Worm (Caenorhabditis elegans) whole organism, midembryonic: ENCODE results near the gene C48B4.11.

Experiments
- T22C8.4 ChIP-seq: fragments of 200-800 bp; sonication (Bioruptor generic); IDR thresholded peaks from 2 replicates; pipeline ENCODE4 v1.3.6; 2022; ENCODE audit warnings: missing genetic modification characterization, missing compliant biosample characterization
- cog-1 ChIP-seq: sonication (generic microtip); optimal IDR thresholded peaks from 2 replicates; lab custom pipeline; 2016; ENCODE audit warnings: missing genetic modification characterization, missing compliant biosample characterization
- flt-1 ChIP-seq: fragments of 200-800 bp; sonication (Bioruptor generic); IDR thresholded peaks from 2 replicates; pipeline ENCODE4 v1.3.6; 2022; ENCODE audit warnings: missing genetic modification characterization, missing compliant biosample characterization
- klf-2 ChIP-seq: fragments of 200-800 bp; sonication (Bioruptor generic); conservative IDR thresholded peaks from 2 replicates; pipeline ENCODE4 v1.3.6; 2022; ENCODE audit warnings: missing genetic modification reagents, missing genetic modification characterization, missing compliant biosample characterization
- med-1 ChIP-seq: sonication (generic microtip); optimal IDR thresholded peaks from 2 replicates; lab custom pipeline; 2017; ENCODE audit warnings: missing genetic modification characterization, mild to moderate bottlenecking, missing compliant biosample characterization, antibody characterized with exemption, missing genetic modification reagents; ENCODE audit not compliant: insufficient read depth
- ref-1 ChIP-seq: fragments of 200-800 bp; sonication (Bioruptor generic); conservative IDR thresholded peaks from 2 replicates; pipeline ENCODE4 v1.3.6; 2022; ENCODE audit warnings: missing genetic modification reagents, missing genetic modification characterization, missing compliant biosample characterization
- tab-1 ChIP-seq: fragments of 200-800 bp; sonication (Bioruptor generic); IDR thresholded peaks from 2 replicates; pipeline ENCODE4 v1.3.6; 2022; ENCODE audit warnings: missing genetic modification characterization, missing compliant biosample characterization
- ztf-23 ChIP-seq: fragments of 200-800 bp; sonication (Bioruptor generic); IDR thresholded peaks from 2 replicates; pipeline ENCODE4 v1.3.6; 2022; ENCODE audit warnings: missing genetic modification reagents, missing genetic modification characterization, missing compliant biosample characterization
- ztf-29 ChIP-seq: fragments of 200-800 bp; sonication (Bioruptor generic); IDR thresholded peaks from 2 replicates; pipeline ENCODE4 v1.3.6; 2022; ENCODE audit warnings: missing genetic modification reagents, missing genetic modification characterization, missing compliant biosample characterization

Gene C48B4.11

ce11 chrIII:9565973-9566372, at the start of gene C48B4.11:
C48B4.11 (minus strand) TSS chrIII:9566115.
- TF ChIP-seq ztf-23 (GFP tag; lab: Robert Waterston, UW): no peak
- TF ChIP-seq med-1 (GFP tag; lab: Kevin White, UChicago): no peak
- TF ChIP-seq tab-1 (GFP tag; lab: Robert Waterston, UW): no peak
- no peak for TF ChIP-seq T22C8.4 (GFP tag; lab: Robert Waterston, UW)
- no peak for TF ChIP-seq ref-1 (GFP tag; lab: Robert Waterston, UW)
- no peak for TF ChIP-seq klf-2 (GFP tag; lab: Robert Waterston, UW)
- TF ChIP-seq flt-1: no peak
- TF ChIP-seq cog-1 (tag; lab: Kevin White, UChicago): no peak
- no peak for TF ChIP-seq ztf-29 (GFP tag; lab: Robert Waterston, UW)

ce11 chrIII:9615114-9615513, 49.2 kb upstream of the C48B4.11 start:
- TF ChIP-seq ztf-23 (GFP tag; lab: Robert Waterston, UW) (no peak), med-1 (GFP tag; lab: Kevin White, UChicago) (no peak), ztf-29 (GFP tag; lab: Robert Waterston, UW) (no peak), klf-2 (GFP tag; lab: Robert Waterston, UW) (no peak), ref-1 (GFP tag; lab: Robert Waterston, UW) (no peak), cog-1 (tag; lab: Kevin White, UChicago) (no peak), T22C8.4 (GFP tag; lab: Robert Waterston, UW) (no peak), tab-1 (GFP tag; lab: Robert Waterston, UW) (no peak), flt-1 (no peak)

- no peak for TF ChIP-seq ztf-29 (GFP tag; lab: Robert Waterston, UW)
- TF ChIP-seq ztf-23 (GFP tag; lab: Robert Waterston, UW): no peak
- TF ChIP-seq flt-1: no peak
- TF ChIP-seq tab-1 (GFP tag; lab: Robert Waterston, UW): no peak
- no peak for TF ChIP-seq klf-2 (GFP tag; lab: Robert Waterston, UW)
- no peak for TF ChIP-seq cog-1 (tag; lab: Kevin White, UChicago)
- no peak for TF ChIP-seq ref-1 (GFP tag; lab: Robert Waterston, UW)
- no peak for TF ChIP-seq T22C8.4 (GFP tag; lab: Robert Waterston, UW)
- TF ChIP-seq med-1 (GFP tag; lab: Kevin White, UChicago): no peak
Measured at ce11 chrIII:9614211-9614610, 48.3 kb upstream of the C48B4.11 start, which contains the start of the genes pri-1 and F58A4.6. pri-1 (minus strand) TSS chrIII:9614281. F58A4.6 (plus strand) TSS chrIII:9614482.

- TF ChIP-seq med-1 (GFP tag; lab: Kevin White, UChicago): no peak
- TF ChIP-seq ztf-23 (GFP tag; lab: Robert Waterston, UW): no peak
- no peak for TF ChIP-seq klf-2 (GFP tag; lab: Robert Waterston, UW)
- TF ChIP-seq T22C8.4 (GFP tag; lab: Robert Waterston, UW): no peak
- no peak for TF ChIP-seq ztf-29 (GFP tag; lab: Robert Waterston, UW)
- no peak for TF ChIP-seq cog-1 (tag; lab: Kevin White, UChicago)
- TF ChIP-seq ref-1 (GFP tag; lab: Robert Waterston, UW): no peak
- TF ChIP-seq flt-1: no peak
- TF ChIP-seq tab-1 (GFP tag; lab: Robert Waterston, UW): no peak
Measured at ce11 chrIII:9612097-9612496, 46.2 kb upstream of the C48B4.11 start, which contains the start of gene bbs-4. bbs-4 (minus strand) TSS chrIII:9612197.

ce11 chrIII:9608650-9609049, 42.7 kb upstream of the C48B4.11 start, which contains the start of gene clec-161:
clec-161 (minus strand) TSS chrIII:9608750.
- TF ChIP-seq tab-1 (GFP tag; lab: Robert Waterston, UW) (no peak), ztf-29 (GFP tag; lab: Robert Waterston, UW) (no peak), T22C8.4 (GFP tag; lab: Robert Waterston, UW) (no peak), ref-1 (GFP tag; lab: Robert Waterston, UW) (no peak), flt-1 (no peak), ztf-23 (GFP tag; lab: Robert Waterston, UW) (no peak), cog-1 (tag; lab: Kevin White, UChicago) (no peak)

ce11 chrIII:9600645-9601044, 34.7 kb upstream of the C48B4.11 start, which contains the start of gene F58A4.2:
F58A4.2 (minus strand) TSS chrIII:9600745.
- TF ChIP-seq tab-1 (GFP tag; lab: Robert Waterston, UW): no peak
- no peak for TF ChIP-seq ref-1 (GFP tag; lab: Robert Waterston, UW)
- no peak for TF ChIP-seq ztf-29 (GFP tag; lab: Robert Waterston, UW)
- TF ChIP-seq med-1 (GFP tag; lab: Kevin White, UChicago): no peak
- TF ChIP-seq cog-1 (tag; lab: Kevin White, UChicago): no peak
- TF ChIP-seq ztf-23 (GFP tag; lab: Robert Waterston, UW): no peak
- no peak for TF ChIP-seq klf-2 (GFP tag; lab: Robert Waterston, UW)
- TF ChIP-seq T22C8.4 (GFP tag; lab: Robert Waterston, UW): no peak

- TF ChIP-seq ztf-29 (GFP tag; lab: Robert Waterston, UW) (no peak), klf-2 (GFP tag; lab: Robert Waterston, UW) (no peak), ref-1 (GFP tag; lab: Robert Waterston, UW) (no peak), med-1 (GFP tag; lab: Kevin White, UChicago) (no peak), cog-1 (tag; lab: Kevin White, UChicago) (no peak), ztf-23 (GFP tag; lab: Robert Waterston, UW) (no peak), flt-1 (no peak), tab-1 (GFP tag; lab: Robert Waterston, UW) (no peak), T22C8.4 (GFP tag; lab: Robert Waterston, UW) (no peak)
Measured at ce11 chrIII:9598168-9598567, 32.3 kb upstream of the C48B4.11 start, which contains the start of gene F58A4.1. F58A4.1 (plus strand) TSS chrIII:9598468.

- no peak for TF ChIP-seq cog-1 (tag; lab: Kevin White, UChicago)
- no peak for TF ChIP-seq med-1 (GFP tag; lab: Kevin White, UChicago)
- no peak for TF ChIP-seq klf-2 (GFP tag; lab: Robert Waterston, UW)
- no peak for TF ChIP-seq ztf-23 (GFP tag; lab: Robert Waterston, UW)
- no peak for TF ChIP-seq ztf-29 (GFP tag; lab: Robert Waterston, UW)
Measured at ce11 chrIII:9597044-9597443, 31.1 kb upstream of the C48B4.11 start, which contains the start of gene C48B4.12. C48B4.12 (plus strand) TSS chrIII:9597344.

- TF ChIP-seq klf-2 (GFP tag; lab: Robert Waterston, UW): no peak
- TF ChIP-seq med-1 (GFP tag; lab: Kevin White, UChicago): no peak
- no peak for TF ChIP-seq ztf-23 (GFP tag; lab: Robert Waterston, UW)
- no peak for TF ChIP-seq T22C8.4 (GFP tag; lab: Robert Waterston, UW)
- TF ChIP-seq cog-1 (tag; lab: Kevin White, UChicago): no peak
- no peak for TF ChIP-seq ref-1 (GFP tag; lab: Robert Waterston, UW)
- TF ChIP-seq tab-1 (GFP tag; lab: Robert Waterston, UW): no peak
- no peak for TF ChIP-seq flt-1
- no peak for TF ChIP-seq ztf-29 (GFP tag; lab: Robert Waterston, UW)
Measured at ce11 chrIII:9595563-9595962, 29.6 kb upstream of the C48B4.11 start, which contains the start of gene rom-2. rom-2 (minus strand) TSS chrIII:9595663.
